Fruit fly (Drosophila melanogaster): ENCODE results near the gene Atg17.

The Atg17 gene

DNA sequence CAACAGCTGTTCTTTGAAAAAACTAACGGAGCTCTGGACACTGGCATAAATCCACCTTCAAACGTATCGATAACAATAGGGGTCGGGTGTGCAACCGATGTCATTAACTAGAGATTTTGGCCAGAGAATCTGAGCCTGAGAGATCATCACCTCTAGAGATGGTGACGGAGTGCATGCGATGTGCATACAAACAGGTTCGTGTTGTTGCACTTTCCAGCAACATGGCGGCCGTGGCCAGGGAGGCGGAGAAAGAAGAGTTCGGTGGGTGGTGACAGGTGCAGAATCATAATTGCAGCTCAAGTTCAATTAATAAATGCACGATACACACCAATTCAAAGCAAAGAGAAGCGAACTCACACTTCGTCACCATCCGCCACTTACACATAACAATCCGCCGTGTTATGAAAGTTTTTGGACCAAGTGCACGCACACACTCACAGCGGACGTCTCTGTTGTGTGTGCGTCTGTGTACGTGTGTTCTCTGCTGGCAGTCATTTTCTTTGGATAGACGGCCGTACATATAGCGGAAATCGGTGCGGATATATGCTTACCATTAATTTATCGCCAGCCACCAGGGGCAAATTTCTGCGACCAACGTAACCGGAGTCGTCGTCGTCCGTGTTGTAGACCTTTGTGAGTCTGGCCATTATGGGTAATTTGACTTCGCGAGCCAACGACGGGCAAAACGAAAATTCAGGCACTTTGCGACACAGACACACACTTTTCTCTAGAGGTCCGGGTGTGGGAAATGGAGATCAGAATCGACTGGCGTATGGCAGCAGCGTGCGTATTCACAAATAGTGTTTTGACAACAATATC is 10.3 kb upstream of the Atg17 start (continued):
- TF ChIP-seq gt (GFP tag; IDR thresholded peaks at IDR 0.05) (no peak), nerfin-2 (GFP tag; IDR thresholded peaks at IDR 0.05; ENCODE audit: partially characterized antibody) (no peak), CG1602 (GFP tag; optimal IDR thresholded peaks at IDR 0.05) (no peak), Aef1 (GFP tag; IDR thresholded peaks at IDR 0.05) (0 out of 3 replicates have a peak, but pooled peaks have one; percentile 11), CG2129 (GFP tag; IDR thresholded peaks at IDR 0.05; ENCODE audit: partially characterized antibody) (peak; percentile 24; the same call in 1 of the 2 replicates), nom (GFP tag; optimal IDR thresholded peaks at IDR 0.05) (peak; percentile 4), unpg (GFP tag; optimal IDR thresholded peaks at IDR 0.05) (no peak), Dbx (GFP tag; IDR thresholded peaks at IDR 0.05) (no peak), toy (GFP tag; IDR thresholded peaks at IDR 0.05) (no peak), Bteb2 (GFP tag; optimal IDR thresholded peaks at IDR 0.05) (no peak), CG18262 (tag; optimal IDR thresholded peaks at IDR 0.05) (no peak), CG15479 (GFP tag; optimal IDR thresholded peaks at IDR 0.05) (peak; percentile 56), Deaf1 (tag; optimal IDR thresholded peaks at IDR 0.05) (no peak), CG4424 (GFP tag; optimal IDR thresholded peaks at IDR 0.05) (no peak), BEAF-32 (GFP tag; optimal IDR thresholded peaks at IDR 0.05) (peak; percentile 49), Xrp1 (GFP tag; IDR thresholded peaks at IDR 0.05) (no peak), CG7745 (tag; optimal IDR thresholded peaks at IDR 0.05) (no peak), Stat92E (GFP tag; optimal IDR thresholded peaks at IDR 0.05) (no peak), CG33213 (GFP tag; optimal IDR thresholded peaks at IDR 0.05) (no peak), CG6175 (GFP tag; IDR thresholded peaks at IDR 0.05) (no peak), CG33557 (GFP tag; optimal IDR thresholded peaks at IDR 0.05) (no peak), CG7357 (GFP tag; IDR thresholded peaks at IDR 0.05) (no peak), CG6791 (GFP tag; IDR thresholded peaks at IDR 0.05; ENCODE audit: partially characterized antibody) (no peak), ssp (GFP tag; IDR thresholded peaks at IDR 0.05) (no peak), E2f2 (GFP tag; IDR thresholded peaks at IDR 0.05) (no peak), Six4 (GFP tag; optimal IDR thresholded peaks at IDR 0.05) (no peak), eve (GFP tag; optimal IDR thresholded peaks at IDR 0.05) (no peak), CG10462 (GFP tag; optimal IDR thresholded peaks at IDR 0.05) (no peak), gcm2 (GFP tag; optimal IDR thresholded peaks at IDR 0.05) (no peak), mirr (GFP tag; optimal IDR thresholded peaks at IDR 0.05) (no peak), Dad (GFP tag; optimal IDR thresholded peaks at IDR 0.05) (no peak), CrebB (tag; optimal IDR thresholded peaks at IDR 0.05) (no peak), sisA (GFP tag; IDR thresholded peaks at IDR 0.05) (0 out of 2 replicates have a peak, but pooled peaks have one; percentile 25), al (GFP tag; IDR thresholded peaks at IDR 0.05) (no peak), CG2120 (GFP tag; optimal IDR thresholded peaks at IDR 0.05) (no peak), HLH3B (GFP tag; IDR thresholded peaks at IDR 0.05) (no peak), rib (GFP tag; IDR thresholded peaks at IDR 0.05) (no peak), Opbp (GFP tag; IDR thresholded peaks at IDR 0.05; ENCODE audit: partially characterized antibody) (0 out of 3 replicates have a peak, but pooled peaks have one; percentile 25), CG32772 (GFP tag; IDR thresholded peaks at IDR 0.05) (no peak), chinmo (GFP tag; IDR thresholded peaks at IDR 0.05; ENCODE audit: partially characterized antibody) (0 out of 4 replicates have a peak, but pooled peaks have one; percentile 23), TFAM (GFP tag; optimal IDR thresholded peaks at IDR 0.05) (no peak), CG8478 (optimal IDR thresholded peaks at IDR 0.05) (peak; percentile 84), inv (GFP tag; IDR thresholded peaks at IDR 0.05; ENCODE audit: partially characterized antibody) (no peak; the same call in 1 of the 2 replicates), zfh1 (GFP tag; IDR thresholded peaks at IDR 0.05) (0 out of 3 replicates have a peak, but pooled peaks have one; percentile 43), CG12236 (GFP tag; optimal IDR thresholded peaks at IDR 0.05) (no peak), D19A (tag; optimal IDR thresholded peaks at IDR 0.05) (no peak), CG34376 (GFP tag; optimal IDR thresholded peaks at IDR 0.05) (peak; percentile 70), pzg (GFP tag; optimal IDR thresholded peaks at IDR 0.05) (no peak), CG6689 (GFP tag; IDR thresholded peaks at IDR 0.05) (0 out of 2 replicates have a peak, but pooled peaks have one; percentile 5)
